Worm (Caenorhabditis elegans) whole organism, late embryonic: ENCODE measurements around the gene fbxc-53.

Experiments
- F13H6.1 ChIP-seq: sonication (generic microtip); optimal IDR thresholded peaks from 2 replicates; lab custom pipeline; 2016; ENCODE audit warnings: missing genetic modification characterization, missing compliant biosample characterization
- ceh-18 ChIP-seq: sonication (generic microtip); optimal IDR thresholded peaks from 2 replicates; lab custom pipeline; 2016; ENCODE audit warnings: missing genetic modification characterization, missing compliant biosample characterization
- elt-4 ChIP-seq: sonication (generic microtip); optimal IDR thresholded peaks from 2 replicates; lab custom pipeline; 2016; ENCODE audit warnings: missing genetic modification characterization, missing compliant biosample characterization
- fkh-10 ChIP-seq: fragments of 150-350 bp; optimal IDR thresholded peaks from 2 replicates; lab custom pipeline; 2014; ENCODE audit warnings: missing biosample characterization, missing genetic modification reagents, missing genetic modification characterization
- hlh-30 ChIP-seq: sonication (generic microtip); optimal IDR thresholded peaks from 2 replicates; lab custom pipeline; 2017; ENCODE audit warnings: antibody characterized with exemption, missing genetic modification characterization, missing compliant biosample characterization; ENCODE audit not compliant: insufficient read depth
- nfya-1 ChIP-seq: sonication (generic microtip); optimal IDR thresholded peaks from 2 replicates; lab custom pipeline; 2017; ENCODE audit warnings: missing genetic modification characterization, mild to moderate bottlenecking, missing compliant biosample characterization, antibody characterized with exemption, moderate library complexity
- nhr-232 ChIP-seq: sonication (generic microtip); optimal IDR thresholded peaks from 2 replicates; lab custom pipeline; 2016; ENCODE audit warnings: missing genetic modification characterization, missing compliant biosample characterization
- pha-4 ChIP-seq: fragments of 150-350 bp; optimal IDR thresholded peaks from 2 replicates; lab custom pipeline; 2018; ENCODE audit warnings: missing biosample characterization, missing genetic modification reagents, missing genetic modification characterization
- sdc-2 ChIP-seq: sonication (generic microtip); optimal IDR thresholded peaks from 2 replicates; lab custom pipeline; 2016; ENCODE audit warnings: missing genotype, missing genetic modification characterization, missing compliant biosample characterization
- sox-2 ChIP-seq: fragments of 200-800 bp; sonication (Bioruptor generic); IDR thresholded peaks from 2 replicates; pipeline ENCODE4 v1.3.6; 2022; ENCODE audit warnings: missing genetic modification reagents, missing genetic modification characterization, missing compliant biosample characterization
- tbx-2 ChIP-seq: sonication (generic microtip); optimal IDR thresholded peaks from 2 replicates; lab custom pipeline; 2016; ENCODE audit warnings: missing genetic modification characterization, missing compliant biosample characterization

DNA sequence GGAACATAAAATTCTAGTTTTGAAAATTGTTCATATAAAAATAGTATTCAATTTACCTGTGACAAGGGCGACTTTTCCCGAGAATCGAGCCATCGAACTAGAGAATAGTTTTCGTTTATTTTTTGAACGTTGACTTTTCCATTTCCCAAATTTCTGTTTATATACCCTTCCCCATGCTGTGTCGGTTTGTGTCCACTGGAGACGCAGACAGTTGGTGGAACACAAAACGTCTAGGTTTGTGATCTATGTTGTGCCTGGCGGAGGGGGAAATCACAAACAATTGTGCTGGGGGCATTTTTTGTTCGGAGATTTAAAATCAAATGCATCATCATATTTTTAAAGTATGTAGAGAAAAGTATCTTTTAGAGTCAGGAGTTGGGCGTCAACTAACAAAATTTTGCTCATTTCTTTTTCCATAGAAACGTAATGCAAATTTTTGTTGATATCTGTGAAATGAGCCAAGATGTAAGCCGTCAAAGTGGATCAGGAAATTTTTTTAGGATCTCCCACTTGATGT lies 32.7 kb downstream of the fbxc-53 start, which contains the start of gene nta-1:
- TF ChIP-seq tbx-2 = no peak
- no peak for TF ChIP-seq pha-4
- no peak for TF ChIP-seq elt-4 (tag; lab: Kevin White, UChicago)
- no peak for TF ChIP-seq F13H6.1 (tag; lab: Kevin White, UChicago)
- TF ChIP-seq nhr-232 (tag; lab: Kevin White, UChicago) = no peak
- TF ChIP-seq ceh-18 (tag; lab: Kevin White, UChicago) = no peak
- TF ChIP-seq nfya-1 = no peak
- TF ChIP-seq fkh-10 (GFP tag; lab: Kevin White, UChicago) = no peak
- no peak for TF ChIP-seq sox-2
- TF ChIP-seq hlh-30 (tag; lab: Kevin White, UChicago) = no peak
- TF ChIP-seq sdc-2 (tag; lab: Kevin White, UChicago) = no peak
